Fruit fly (Drosophila melanogaster) whole organism, embryonic: ENCODE measurements around the gene GstD7.

Source experiments
- Ada2b ChIP-seq: fragments of 200-800 bp; sonication (Bioruptor generic); IDR thresholded peaks from 2 replicates; pipeline ENCODE4 v1.3.6; 2022; ENCODE audit warnings: missing biosample characterization, missing genetic modification characterization
- Aef1 ChIP-seq: fragments of 200-800 bp; sonication (Bioruptor generic); IDR thresholded peaks from 3 replicates; pipeline ENCODE4 v1.3.6; 2022; ENCODE audit warnings: missing biosample characterization, missing genetic modification characterization
- Atf3 ChIP-seq: fragments of 200-800 bp; sonication (Bioruptor generic); optimal IDR thresholded peaks from 3 replicates; lab custom pipeline; 2016; ENCODE audit warnings: missing biosample characterization, missing genetic modification characterization
- Bteb2 ChIP-seq: fragments of 200-800 bp; sonication (Bioruptor generic); optimal IDR thresholded peaks from 2 replicates; lab custom pipeline; 2016; ENCODE audit warnings: missing biosample characterization, missing genetic modification characterization
- CG10147 ChIP-seq: fragments of 200-800 bp; sonication (Bioruptor generic); optimal IDR thresholded peaks from 2 replicates; lab custom pipeline; 2019; ENCODE audit warnings: missing biosample characterization, mild to moderate bottlenecking, missing genetic modification characterization, moderate library complexity
- CG10431 ChIP-seq: fragments of 200-800 bp; sonication (Bioruptor generic); optimal IDR thresholded peaks from 3 replicates; lab custom pipeline; 2018; ENCODE audit warnings: missing biosample characterization, mild to moderate bottlenecking, missing genetic modification characterization
- CG12659 ChIP-seq: fragments of 200-800 bp; sonication (Bioruptor generic); optimal IDR thresholded peaks from 3 replicates; lab custom pipeline; 2017; ENCODE audit warnings: mild to moderate bottlenecking, missing biosample characterization, missing genetic modification reagents, missing genetic modification characterization
- CG16813 ChIP-seq: fragments of 200-800 bp; sonication (Bioruptor generic); IDR thresholded peaks from 3 replicates; pipeline ENCODE4 v1.3.6; 2022; ENCODE audit warnings: missing biosample characterization, missing genetic modification characterization; ENCODE audit not compliant: partially characterized antibody
- CG17385 ChIP-seq: fragments of 200-800 bp; sonication (Bioruptor generic); optimal IDR thresholded peaks from 3 replicates; lab custom pipeline; 2018; ENCODE audit warnings: missing biosample characterization, mild to moderate bottlenecking, missing genetic modification characterization
- CG18011 ChIP-seq: fragments of 200-800 bp; sonication (Bioruptor generic); optimal IDR thresholded peaks from 2 replicates; lab custom pipeline; 2017; ENCODE audit warnings: missing biosample characterization, missing genetic modification characterization, mild to moderate bottlenecking, moderate library complexity, missing genotype
- CG2199 ChIP-seq: fragments of 200-800 bp; sonication (Bioruptor generic); IDR thresholded peaks from 3 replicates; pipeline ENCODE4 v1.3.6; 2022; ENCODE audit warnings: missing biosample characterization, missing genetic modification characterization
- CG2712 ChIP-seq: fragments of 200-800 bp; optimal IDR thresholded peaks from 3 replicates; lab custom pipeline; 2019; ENCODE audit warnings: missing biosample characterization, mild to moderate bottlenecking, missing genetic modification characterization, moderate library complexity
- CG31441 ChIP-seq: fragments of 200-800 bp; sonication (Bioruptor generic); IDR thresholded peaks from 2 replicates; pipeline ENCODE4 v1.3.6; 2022; ENCODE audit warnings: missing biosample characterization, missing genetic modification characterization
- CG4617 ChIP-seq: fragments of 200-800 bp; sonication (Bioruptor generic); optimal IDR thresholded peaks from 3 replicates; lab custom pipeline; 2016; ENCODE audit warnings: missing biosample characterization, missing genetic modification characterization, borderline replicate concordance
- CG6272 ChIP-seq: fragments of 200-800 bp; sonication (Bioruptor generic); IDR thresholded peaks from 2 replicates; pipeline ENCODE4 v1.3.6; 2022; ENCODE audit warnings: missing biosample characterization, missing genetic modification characterization
- CG6654 ChIP-seq: fragments of 200-800 bp; sonication (Bioruptor generic); optimal IDR thresholded peaks from 2 replicates; lab custom pipeline; 2017; ENCODE audit warnings: missing biosample characterization, mild to moderate bottlenecking, missing genetic modification characterization
- CG6813 ChIP-seq: fragments of 200-800 bp; sonication (Bioruptor generic); optimal IDR thresholded peaks from 2 replicates; lab custom pipeline; 2017; ENCODE audit warnings: missing biosample characterization, missing genetic modification characterization, mild to moderate bottlenecking, moderate library complexity, missing genetic modification reagents
- CG7839 ChIP-seq: fragments of 200-800 bp; sonication (Bioruptor generic); optimal IDR thresholded peaks from 3 replicates; lab custom pipeline; 2018; ENCODE audit warnings: missing biosample characterization, mild to moderate bottlenecking, missing genetic modification characterization, moderate library complexity
- CG8388 ChIP-seq: fragments of 200-800 bp; sonication (Bioruptor generic); optimal IDR thresholded peaks from 2 replicates; lab custom pipeline; 2019; ENCODE audit warnings: missing biosample characterization, mild to moderate bottlenecking, missing genetic modification characterization, moderate library complexity
- CG8478 ChIP-seq: fragments of >200 bp; optimal IDR thresholded peaks from 2 replicates; lab custom pipeline; 2018
- CG9797 ChIP-seq: fragments of 200-800 bp; sonication (Bioruptor generic); optimal IDR thresholded peaks from 3 replicates; lab custom pipeline; 2018; ENCODE audit warnings: missing biosample characterization, mild to moderate bottlenecking, missing genetic modification characterization
- CkIIα-i1 ChIP-seq: fragments of 200-800 bp; sonication (Bioruptor generic); IDR thresholded peaks from 2 replicates; pipeline ENCODE4 v1.3.6; 2022; ENCODE audit warnings: missing biosample characterization, missing genetic modification characterization
- Dad ChIP-seq: fragments of 200-800 bp; sonication (Bioruptor generic); optimal IDR thresholded peaks from 3 replicates; lab custom pipeline; 2016; ENCODE audit warnings: missing biosample characterization, missing genetic modification characterization
- Fer1 ChIP-seq: fragments of 200-800 bp; sonication (Bioruptor generic); optimal IDR thresholded peaks from 2 replicates; lab custom pipeline; 2017; ENCODE audit warnings: missing biosample characterization, mild to moderate bottlenecking, missing genetic modification characterization
- H2.0 ChIP-seq: fragments of 200-800 bp; sonication (Bioruptor generic); IDR thresholded peaks from 2 replicates; pipeline ENCODE4 v1.3.6; 2022; ENCODE audit warnings: missing biosample characterization, missing genetic modification characterization
- Hr39 ChIP-seq: fragments of >200 bp; optimal IDR thresholded peaks from 2 replicates; lab custom pipeline; 2017
- MTF-1 ChIP-seq: fragments of 200-800 bp; sonication (Bioruptor generic); optimal IDR thresholded peaks from 2 replicates; lab custom pipeline; 2018; ENCODE audit warnings: missing biosample characterization, mild to moderate bottlenecking, missing genetic modification characterization, borderline replicate concordance
- Med ChIP-seq: fragments of 200-800 bp; sonication (Bioruptor generic); peaks from one replicate; lab custom pipeline; 2016; ENCODE audit warnings: missing biosample characterization, missing genetic modification characterization, mild to moderate bottlenecking, inconsistent platforms, moderate library complexity
- Scr ChIP-seq: fragments of 200-800 bp; sonication (Bioruptor generic); IDR thresholded peaks from 2 replicates; pipeline ENCODE4 v1.3.6; 2022; ENCODE audit warnings: missing biosample characterization, missing genetic modification characterization; ENCODE audit not compliant: partially characterized antibody
- Sox102F ChIP-seq: fragments of 200-800 bp; sonication (Bioruptor generic); optimal IDR thresholded peaks from 2 replicates; lab custom pipeline; 2018; ENCODE audit warnings: missing biosample characterization, mild to moderate bottlenecking, missing genetic modification characterization, moderate library complexity
- Sry-δ ChIP-seq: fragments of 200-800 bp; sonication (Bioruptor generic); optimal IDR thresholded peaks from 2 replicates; lab custom pipeline; 2016; ENCODE audit warnings: missing biosample characterization, missing genetic modification characterization
- Stat92E ChIP-seq, 3 experiments: fragments of >200 bp in 2 of 3; fragments of 200-800 bp in 1 of 3; sonication (Bioruptor generic) in 1 of 3; optimal IDR thresholded peaks; 2 replicates each; lab custom pipeline; 2017 to 2019; ENCODE audit warnings: missing biosample characterization in 3 of 3, missing genetic modification characterization in 3 of 3, mild to moderate bottlenecking in 1 of 3, moderate library complexity in 1 of 3
- ase ChIP-seq: fragments of 200-800 bp; sonication (Bioruptor generic); IDR thresholded peaks from 3 replicates; pipeline ENCODE4 v1.3.6; 2022; ENCODE audit warnings: missing biosample characterization, missing genetic modification characterization
- bigmax ChIP-seq: fragments of 200-800 bp; sonication (Bioruptor generic); optimal IDR thresholded peaks from 2 replicates; lab custom pipeline; 2018; ENCODE audit warnings: missing biosample characterization, mild to moderate bottlenecking, missing genetic modification characterization
- bowl ChIP-seq: fragments of 200-800 bp; sonication (Bioruptor generic); IDR thresholded peaks from 2 replicates; pipeline ENCODE4 v1.3.6; 2022; ENCODE audit warnings: missing biosample characterization, missing genetic modification characterization
- br ChIP-seq: fragments of >200 bp; optimal IDR thresholded peaks from 2 replicates; lab custom pipeline; 2017
- emc ChIP-seq: fragments of 200-800 bp; sonication (Bioruptor generic); optimal IDR thresholded peaks from 2 replicates; lab custom pipeline; 2016; ENCODE audit warnings: missing biosample characterization, missing genetic modification characterization
- fd3F ChIP-seq: fragments of 200-800 bp; sonication (Bioruptor generic); optimal IDR thresholded peaks from 2 replicates; lab custom pipeline; 2018; ENCODE audit warnings: missing biosample characterization, mild to moderate bottlenecking, missing genetic modification characterization, moderate library complexity
- fd96Cb ChIP-seq: fragments of 200-800 bp; sonication (Bioruptor generic); optimal IDR thresholded peaks from 2 replicates; lab custom pipeline; 2018; ENCODE audit warnings: missing biosample characterization, mild to moderate bottlenecking, missing genetic modification characterization, moderate library complexity
- fu2 ChIP-seq: fragments of 200-800 bp; sonication (Bioruptor generic); optimal IDR thresholded peaks from 2 replicates; lab custom pipeline; 2016; ENCODE audit warnings: missing biosample characterization, missing genetic modification characterization
- ken ChIP-seq: fragments of 200-800 bp; sonication (Bioruptor generic); IDR thresholded peaks from 3 replicates; pipeline ENCODE4 v1.3.6; 2022; ENCODE audit warnings: missing biosample characterization, missing genetic modification characterization
- lilli ChIP-seq: fragments of 200-800 bp; sonication (Bioruptor generic); optimal IDR thresholded peaks from 3 replicates; lab custom pipeline; 2016; ENCODE audit warnings: missing biosample characterization, missing genetic modification characterization
- pros ChIP-seq: fragments of 200-800 bp; sonication (Bioruptor generic); optimal IDR thresholded peaks from 3 replicates; lab custom pipeline; 2019; ENCODE audit warnings: missing biosample characterization, mild to moderate bottlenecking, missing genetic modification characterization, moderate library complexity
- sens ChIP-seq: fragments of 200-800 bp; sonication (Bioruptor generic); peaks from one replicate; lab custom pipeline; 2016; ENCODE audit warnings: missing biosample characterization, missing genetic modification characterization
- sisA ChIP-seq: fragments of 200-800 bp; sonication (Bioruptor generic); IDR thresholded peaks from 2 replicates; pipeline ENCODE4 v1.3.6; 2022; ENCODE audit warnings: missing biosample characterization, missing genetic modification characterization
- slp2 ChIP-seq: fragments of 200-800 bp; sonication (Bioruptor generic); optimal IDR thresholded peaks from 2 replicates; lab custom pipeline; 2016; ENCODE audit warnings: missing biosample characterization, missing genetic modification characterization
- sr ChIP-seq: fragments of 200-800 bp; sonication (Bioruptor generic); IDR thresholded peaks from 3 replicates; pipeline ENCODE4 v1.3.6; 2022; ENCODE audit warnings: missing biosample characterization, missing genetic modification characterization
- stwl ChIP-seq: fragments of 200-800 bp; sonication (Bioruptor generic); optimal IDR thresholded peaks from 3 replicates; lab custom pipeline; 2018; ENCODE audit warnings: missing biosample characterization, mild to moderate bottlenecking, missing genetic modification characterization, moderate library complexity
- tll ChIP-seq, 2 experiments: fragments of 200-800 bp in 1 of 2; fragments of >200 bp in 1 of 2; sonication (Bioruptor generic) in 1 of 2; optimal IDR thresholded peaks; 2 replicates each; lab custom pipeline; 2017 to 2019; ENCODE audit warnings: missing biosample characterization in 2 of 2, missing genetic modification characterization in 2 of 2, mild to moderate bottlenecking in 1 of 2, moderate library complexity in 1 of 2
- toy ChIP-seq: fragments of 200-800 bp; sonication (Bioruptor generic); IDR thresholded peaks from 2 replicates; pipeline ENCODE4 v1.3.6; 2022; ENCODE audit warnings: missing biosample characterization, missing genetic modification characterization
- tx ChIP-seq: fragments of 200-800 bp; sonication (Bioruptor generic); optimal IDR thresholded peaks from 2 replicates; lab custom pipeline; 2016; ENCODE audit warnings: missing biosample characterization, missing genetic modification characterization

Gene GstD7

dm6 chr3R:12402935-12403334 is 24.6 kb downstream of the GstD7 start (continued):
- peak; percentile 87 for TF ChIP-seq pros
- TF ChIP-seq toy (GFP tag; lab: Robert Waterston, UW) = peak; percentile 84
- peak; percentile 97 for TF ChIP-seq emc (GFP tag; lab: Kevin White, UChicago)
- TF ChIP-seq fu2 (GFP tag; lab: Kevin White, UChicago) = peak; percentile 88
- TF ChIP-seq Sox102F (GFP tag; lab: Kevin White, UChicago) = peak; percentile 98
- no peak for TF ChIP-seq br (lab: Kevin White, UChicago)
- peak; percentile 89 for TF ChIP-seq sisA (GFP tag; lab: Robert Waterston, UW)
- TF ChIP-seq Med (GFP tag; lab: Kevin White, UChicago) = peak; percentile 99
- TF ChIP-seq CG9797 (GFP tag; lab: Kevin White, UChicago) = peak; percentile 41
- TF ChIP-seq CG2199 = peak; percentile 94
- peak in 1 of 2 experiments; percentile 76 for TF ChIP-seq tll (GFP tag; optimal IDR thresholded peaks at IDR 0.05; lab: Kevin White, UChicago)
- TF ChIP-seq Aef1 (GFP tag; lab: Robert Waterston, UW) = peak; percentile 95
- TF ChIP-seq Bteb2 (GFP tag; lab: Kevin White, UChicago) = peak; percentile 96
- peak; percentile 99 for TF ChIP-seq CG2712 (tag; lab: Kevin White, UChicago)
- peak; percentile 94 for TF ChIP-seq Dad (GFP tag; lab: Kevin White, UChicago)
- TF ChIP-seq bowl (GFP tag; lab: Robert Waterston, UW) = peak; percentile 95
- TF ChIP-seq CG7839 = peak; percentile 99
- peak; percentile 99 for TF ChIP-seq CG6813 (GFP tag; lab: Kevin White, UChicago)
- peak; percentile 100 for TF ChIP-seq CG10147 (GFP tag; lab: Kevin White, UChicago)
- peak; percentile 96 for TF ChIP-seq H2.0 (GFP tag; lab: Robert Waterston, UW)
- peak; percentile 98 for TF ChIP-seq CG8388
- TF ChIP-seq lilli (GFP tag; lab: Kevin White, UChicago) = peak; percentile 96
- peak; percentile 99 for TF ChIP-seq Ada2b (GFP tag; lab: Robert Waterston, UW)
- peak; percentile 84 for TF ChIP-seq tx (GFP tag; lab: Kevin White, UChicago)
- peak; percentile 84 for TF ChIP-seq CG18011
- peak; percentile 96 for TF ChIP-seq ken
- peak; percentile 98 for TF ChIP-seq Fer1 (GFP tag; lab: Kevin White, UChicago)
- TF ChIP-seq Stat92E (GFP tag; optimal IDR thresholded peaks at IDR 0.05; lab: Kevin White, UChicago) = peak in 1 of 3 experiments; percentile 95
- peak; percentile 99 for TF ChIP-seq CG31441 (GFP tag; lab: Robert Waterston, UW)
- TF ChIP-seq fd96Cb = peak; percentile 99
- TF ChIP-seq CG10431 = peak; percentile 93
- TF ChIP-seq CkIIα-i1 (GFP tag; lab: Robert Waterston, UW) = peak; percentile 71; the same call in 1 of the 2 replicates
- peak; percentile 99 for TF ChIP-seq MTF-1 (GFP tag; lab: Kevin White, UChicago)
- peak; percentile 99 for TF ChIP-seq stwl (tag; lab: Kevin White, UChicago)
- peak; percentile 96 for TF ChIP-seq CG17385
- peak; percentile 74 for TF ChIP-seq bigmax (GFP tag; lab: Kevin White, UChicago)
- no peak for TF ChIP-seq CG8478 (lab: Kevin White, UChicago)
- TF ChIP-seq Sry-δ = peak; percentile 66
- peak; percentile 99 for TF ChIP-seq sens (GFP tag; lab: Kevin White, UChicago)
- TF ChIP-seq CG16813 = 0 out of 3 replicates have a peak, but pooled peaks have one; percentile 32
- peak; percentile 94 for TF ChIP-seq CG6654 (GFP tag; lab: Kevin White, UChicago)
- peak; percentile 73 for TF ChIP-seq CG6272 (GFP tag; lab: Robert Waterston, UW)
- peak; percentile 51 for TF ChIP-seq Scr (GFP tag; lab: Robert Waterston, UW)
- TF ChIP-seq fd3F = peak; percentile 95
- peak; percentile 94 for TF ChIP-seq ase
- TF ChIP-seq Atf3 = peak; percentile 92
- TF ChIP-seq CG4617 = peak; percentile 84
- TF ChIP-seq Hr39 = no peak
- TF ChIP-seq slp2 (GFP tag; lab: Kevin White, UChicago) = peak; percentile 93
- TF ChIP-seq CG12659 (GFP tag; lab: Kevin White, UChicago) = peak; percentile 97
- TF ChIP-seq sr (GFP tag; lab: Robert Waterston, UW) = peak; percentile 83
